Fruit fly (Drosophila melanogaster): Measurements from ENCODE around the gene Cyp4e3.

The Cyp4e3 gene

DNA sequence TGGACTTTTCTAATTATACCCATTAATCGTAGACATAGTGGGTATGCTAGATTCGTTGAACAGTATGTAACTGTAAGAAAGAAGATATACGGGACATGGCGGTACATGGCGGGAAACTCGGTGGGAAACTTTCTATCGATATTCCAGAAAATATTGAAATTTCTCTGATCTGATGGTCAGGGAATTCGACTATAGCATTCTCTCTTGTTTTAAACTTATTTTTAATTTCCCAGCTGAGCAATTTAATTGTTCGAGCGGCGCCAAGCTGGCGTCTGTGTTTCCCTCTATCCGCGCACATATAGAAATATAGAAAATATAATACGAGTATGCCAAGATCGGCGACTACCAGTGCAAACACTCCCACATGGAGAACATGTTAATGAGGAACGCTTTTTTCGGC is 29.3 kb upstream of the Cyp4e3 start (continued):
- TF ChIP-seq CG2678 (tag; optimal IDR thresholded peaks at IDR 0.05) (peak; percentile 52), kni (GFP tag; optimal IDR thresholded peaks at IDR 0.05) (no peak), hbn (GFP tag; IDR thresholded peaks at IDR 0.05; ENCODE audit: partially characterized antibody) (no peak), HLH54F (GFP tag; optimal IDR thresholded peaks at IDR 0.05) (peak; percentile 15), CG4360 (GFP tag; IDR thresholded peaks at IDR 0.05) (no peak), CG8388 (GFP tag; optimal IDR thresholded peaks at IDR 0.05) (peak; percentile 5), NC2β (GFP tag; optimal IDR thresholded peaks at IDR 0.05) (no peak), CG8924 (tag; optimal IDR thresholded peaks at IDR 0.05) (peak; percentile 25), Ada2b (GFP tag; IDR thresholded peaks at IDR 0.05) (no peak), CG31441 (GFP tag; IDR thresholded peaks at IDR 0.05) (no peak), Nf-YC (tag; optimal IDR thresholded peaks at IDR 0.05) (no peak), CG7556 (GFP tag; optimal IDR thresholded peaks at IDR 0.05) (peak; percentile 42), YL-1 (GFP tag; optimal IDR thresholded peaks at IDR 0.05) (no peak), Ssrp (tag; optimal IDR thresholded peaks at IDR 0.05) (no peak), MESR4 (GFP tag; optimal IDR thresholded peaks at IDR 0.05) (no peak), ttk (GFP tag; IDR thresholded peaks at IDR 0.05) (no peak), CG17829 (tag; optimal IDR thresholded peaks at IDR 0.05) (no peak), Nf-YB (GFP tag; optimal IDR thresholded peaks at IDR 0.05) (no peak), CG34422 (GFP tag; IDR thresholded peaks at IDR 0.05) (no peak), lola (GFP tag; optimal IDR thresholded peaks at IDR 0.05) (no peak), CG17359 (tag; optimal IDR thresholded peaks at IDR 0.05) (no peak), tx (GFP tag; optimal IDR thresholded peaks at IDR 0.05) (no peak), CG6654 (GFP tag; optimal IDR thresholded peaks at IDR 0.05) (no peak), Chrac-16 (GFP tag; optimal IDR thresholded peaks at IDR 0.05) (no peak), Gug (GFP tag; IDR thresholded peaks at IDR 0.05) (no peak), CG18011 (GFP tag; optimal IDR thresholded peaks at IDR 0.05) (no peak), CG12071 (GFP tag; optimal IDR thresholded peaks at IDR 0.05) (no peak), sqz (GFP tag; optimal IDR thresholded peaks at IDR 0.05) (no peak), tap (tag; optimal IDR thresholded peaks at IDR 0.05) (no peak), sima (GFP tag; optimal IDR thresholded peaks at IDR 0.05) (no peak), unc-4 (GFP tag; IDR thresholded peaks at IDR 0.05; ENCODE audit: partially characterized antibody) (no peak), CG12391 (tag; optimal IDR thresholded peaks at IDR 0.05) (peak; percentile 16), al (GFP tag; IDR thresholded peaks at IDR 0.05) (peak; percentile 26; the same call in 1 of the 2 replicates), mirr (GFP tag; optimal IDR thresholded peaks at IDR 0.05) (no peak), Hmx (GFP tag; optimal IDR thresholded peaks at IDR 0.05) (no peak), ara (GFP tag; IDR thresholded peaks at IDR 0.05) (no peak), PHDP (tag; optimal IDR thresholded peaks at IDR 0.05) (peak; percentile 43), Sry-β (GFP tag; optimal IDR thresholded peaks at IDR 0.05) (no peak), en (GFP tag; optimal IDR thresholded peaks at IDR 0.05) (no peak), Lhr (GFP tag; optimal IDR thresholded peaks at IDR 0.05) (no peak), Dip3 (GFP tag; optimal IDR thresholded peaks at IDR 0.05) (peak; percentile 54), row (GFP tag; IDR thresholded peaks at IDR 0.05) (peak; percentile 48; the same call in 2 of the 3 replicates), CG30431 (GFP tag; optimal IDR thresholded peaks at IDR 0.05) (peak; percentile 14), klu (GFP tag; IDR thresholded peaks at IDR 0.05) (no peak), Hr3 (GFP tag; optimal IDR thresholded peaks at IDR 0.05) (peak; percentile 29), CG10959 (GFP tag; IDR thresholded peaks at IDR 0.05) (no peak), wdn (GFP tag; IDR thresholded peaks at IDR 0.05) (no peak), Lpt (GFP tag; optimal IDR thresholded peaks at IDR 0.05) (no peak), Dref (GFP tag; IDR thresholded peaks at IDR 0.05) (no peak), Ravus (GFP tag; IDR thresholded peaks at IDR 0.05) (no peak), CG2202 (tag; optimal IDR thresholded peaks at IDR 0.05) (no peak), CG11560 (tag; IDR thresholded peaks at IDR 0.05) (no peak)

Measured in whole organism, embryonic.